Worm (Caenorhabditis elegans): ENCODE measurements around the gene clc-17.

The clc-17 gene

ce11 chrX:11073358-11073757, 33.8 kb upstream of the clc-17 start, which contains the start of gene W04G3.5:
Gene W04G3.5 (plus strand): TSS chrX:11073658.
- TF ChIP-seq Y56A3A.18 (GFP tag; IDR thresholded peaks at IDR 0.05) (no peak), lin-35 (GFP tag; optimal IDR thresholded peaks at IDR 0.05) (no peak), snpc-4 (GFP tag; optimal IDR thresholded peaks at IDR 0.05) (no peak), snpc-4 (tag; optimal IDR thresholded peaks at IDR 0.05) (no peak), nhr-27 (tag; optimal IDR thresholded peaks at IDR 0.05) (no peak), K11D2.4 (GFP tag; IDR thresholded peaks at IDR 0.05) (no peak), D2030.7 (GFP tag; IDR thresholded peaks at IDR 0.05) (no peak), rpc-1 (optimal IDR thresholded peaks at IDR 0.05) (no peak), rpc-1 (tag; optimal IDR thresholded peaks at IDR 0.05) (no peak), attf-3 (GFP tag; conservative IDR thresholded peaks at IDR 0.05) (no peak), cebp-1 (GFP tag; IDR thresholded peaks at IDR 0.05) (no peak), cebp-1 (tag; optimal IDR thresholded peaks at IDR 0.05) (no peak), ceh-27 (GFP tag; optimal IDR thresholded peaks at IDR 0.05) (no peak), Y95B8A.8 (GFP tag; IDR thresholded peaks at IDR 0.05) (no peak), madf-3 (GFP tag; IDR thresholded peaks at IDR 0.05) (no peak), nhr-80 (tag; optimal IDR thresholded peaks at IDR 0.05) (no peak), C06A6.2 (GFP tag; conservative IDR thresholded peaks at IDR 0.05) (no peak), akir-1 (GFP tag; optimal IDR thresholded peaks at IDR 0.05) (no peak), B0019.2 (GFP tag; conservative IDR thresholded peaks at IDR 0.05) (no peak), zfh-2 (GFP tag; conservative IDR thresholded peaks at IDR 0.05) (no peak)

ce11 chrX:11076491-11076890, 30.7 kb upstream of the clc-17 start, which contains the start of gene W04G3.12:
Gene W04G3.12 (minus strand): TSS chrX:11076801.
- TF ChIP-seq F57C9.4 (tag; optimal IDR thresholded peaks at IDR 0.05) (no peak), Y53G8AR.9 (GFP tag; conservative IDR thresholded peaks at IDR 0.05) (no peak), tlf-1 (GFP tag; optimal IDR thresholded peaks at IDR 0.05) (no peak), F55B11.4 (tag; optimal IDR thresholded peaks at IDR 0.05; ENCODE audit: borderline replicate concordance, insufficient read depth) (no peak), ZK185.1 (tag; optimal IDR thresholded peaks at IDR 0.05; ENCODE audit: poor library complexity, severe bottlenecking) (no peak), unc-130 (GFP tag; optimal IDR thresholded peaks at IDR 0.05) (no peak), unc-62 (GFP tag; optimal IDR thresholded peaks at IDR 0.05) (no peak), hmg-20 (GFP tag; IDR thresholded peaks at IDR 0.05) (no peak), attf-5 (GFP tag; optimal IDR thresholded peaks at IDR 0.05) (no peak), ccch-3 (GFP tag; optimal IDR thresholded peaks at IDR 0.05) (no peak), madf-8 (GFP tag; conservative IDR thresholded peaks at IDR 0.05) (no peak), ztf-28 (GFP tag; IDR thresholded peaks at IDR 0.05) (no peak)

- TF ChIP-seq nhr-179 (tag; optimal IDR thresholded peaks at IDR 0.05) (no peak), tbp1 (GFP tag; optimal IDR thresholded peaks at IDR 0.05) (no peak), tbx-9 (tag; optimal IDR thresholded peaks at IDR 0.05; ENCODE audit: borderline replicate concordance) (no peak), ZK185.1 (tag; optimal IDR thresholded peaks at IDR 0.05; ENCODE audit: poor library complexity, severe bottlenecking) (no peak), let-526 (GFP tag; IDR thresholded peaks at IDR 0.05) (no peak), atf-7 (tag; optimal IDR thresholded peaks at IDR 0.05) (no peak), madf-3 (GFP tag; IDR thresholded peaks at IDR 0.05) (no peak), gei-17 (GFP tag; optimal IDR thresholded peaks at IDR 0.05) (no peak), hlh-12 (tag; optimal IDR thresholded peaks at IDR 0.05) (no peak), ceh-40 (GFP tag; IDR thresholded peaks at IDR 0.05) (no peak), ztf-3 (GFP tag; optimal IDR thresholded peaks at IDR 0.05) (no peak)
Measured at ce11 chrX:11078150-11078549, 29.0 kb upstream of the clc-17 start, which contains the start of gene W04G3.10. Gene W04G3.10 (minus strand): TSS chrX:11078250.
